Worm (Caenorhabditis elegans) whole organism, late embryonic: ENCODE measurements around the gene ctf-18.

Source experiments
- C08G9.2 ChIP-seq: sonication (generic microtip); optimal IDR thresholded peaks from 2 replicates; lab custom pipeline; 2016; ENCODE audit warnings: mild to moderate bottlenecking, missing genetic modification characterization, moderate library complexity, missing compliant biosample characterization
- C38D4.7 ChIP-seq: fragments of 200-800 bp; sonication (Bioruptor generic); optimal IDR thresholded peaks from 2 replicates; lab custom pipeline; 2018; ENCODE audit warnings: mild to moderate bottlenecking, missing genetic modification characterization, moderate library complexity, missing compliant biosample characterization
- F13H6.1 ChIP-seq: sonication (generic microtip); optimal IDR thresholded peaks from 2 replicates; lab custom pipeline; 2016; ENCODE audit warnings: missing genetic modification characterization, missing compliant biosample characterization
- K02D7.2 ChIP-seq: sonication (generic microtip); optimal IDR thresholded peaks from 2 replicates; lab custom pipeline; 2017; ENCODE audit warnings: mild to moderate bottlenecking, missing genetic modification characterization, missing compliant biosample characterization
- K09A11.1 ChIP-seq: sonication (generic microtip); optimal IDR thresholded peaks from 2 replicates; lab custom pipeline; 2017; ENCODE audit warnings: antibody characterized with exemption, mild to moderate bottlenecking, missing genetic modification characterization, missing compliant biosample characterization; ENCODE audit not compliant: insufficient read depth
- ama-1 ChIP-seq: fragments of 150-350 bp; optimal IDR thresholded peaks from 2 replicates; lab custom pipeline; 2014
- ceh-18 ChIP-seq: sonication (generic microtip); optimal IDR thresholded peaks from 2 replicates; lab custom pipeline; 2016; ENCODE audit warnings: missing genetic modification characterization, missing compliant biosample characterization
- ceh-2 ChIP-seq: sonication (generic microtip); optimal IDR thresholded peaks from 2 replicates; lab custom pipeline; 2016; ENCODE audit warnings: missing genotype, missing genetic modification characterization, missing compliant biosample characterization
- ceh-45 ChIP-seq: fragments of 200-800 bp; sonication (Bioruptor generic); IDR thresholded peaks from 2 replicates; pipeline ENCODE4 v1.3.6; 2022; ENCODE audit warnings: missing genetic modification reagents, missing genetic modification characterization, missing compliant biosample characterization
- ceh-48 ChIP-seq: sonication (generic microtip); optimal IDR thresholded peaks from 2 replicates; lab custom pipeline; 2016; ENCODE audit warnings: missing genetic modification characterization, inconsistent platforms, missing compliant biosample characterization
- dmd-4 ChIP-seq: sonication (generic microtip); optimal IDR thresholded peaks from 2 replicates; lab custom pipeline; 2016; ENCODE audit warnings: borderline replicate concordance, missing genetic modification characterization, missing compliant biosample characterization
- dve-1 ChIP-seq: sonication (generic microtip); optimal IDR thresholded peaks from 2 replicates; lab custom pipeline; 2017; ENCODE audit warnings: antibody characterized with exemption, mild to moderate bottlenecking, missing genetic modification characterization, missing compliant biosample characterization
- elt-2 ChIP-seq: sonication (generic microtip); optimal IDR thresholded peaks from 2 replicates; lab custom pipeline; 2016; ENCODE audit warnings: missing genetic modification reagents, missing genetic modification characterization, missing compliant biosample characterization
- elt-4 ChIP-seq: sonication (generic microtip); optimal IDR thresholded peaks from 2 replicates; lab custom pipeline; 2016; ENCODE audit warnings: missing genetic modification characterization, missing compliant biosample characterization
- fax-1 ChIP-seq: sonication (generic microtip); optimal IDR thresholded peaks from 2 replicates; lab custom pipeline; 2016; ENCODE audit warnings: missing genotype, missing genetic modification characterization, missing compliant biosample characterization
- hlh-13 ChIP-seq: fragments of 200-800 bp; sonication (Bioruptor generic); optimal IDR thresholded peaks from 2 replicates; lab custom pipeline; 2018; ENCODE audit warnings: mild to moderate bottlenecking, missing genetic modification characterization, missing compliant biosample characterization
- hlh-15 ChIP-seq: sonication (generic microtip); optimal IDR thresholded peaks from 2 replicates; lab custom pipeline; 2016; ENCODE audit warnings: missing genetic modification characterization, missing compliant biosample characterization
- hlh-30 ChIP-seq: sonication (generic microtip); optimal IDR thresholded peaks from 2 replicates; lab custom pipeline; 2017; ENCODE audit warnings: antibody characterized with exemption, missing genetic modification characterization, missing compliant biosample characterization; ENCODE audit not compliant: insufficient read depth
- hlh-6 ChIP-seq: sonication (generic microtip); optimal IDR thresholded peaks from 2 replicates; lab custom pipeline; 2016; ENCODE audit warnings: missing genotype, missing genetic modification characterization, missing compliant biosample characterization
- hlh-8 ChIP-seq: sonication (generic microtip); optimal IDR thresholded peaks from 2 replicates; lab custom pipeline; 2016; ENCODE audit warnings: missing genotype, missing genetic modification characterization, missing compliant biosample characterization
- madf-2 ChIP-seq: sonication (generic microtip); optimal IDR thresholded peaks from 2 replicates; lab custom pipeline; 2017; ENCODE audit warnings: missing genetic modification characterization, missing compliant biosample characterization
- mec-3 ChIP-seq: sonication (generic microtip); optimal IDR thresholded peaks from 2 replicates; lab custom pipeline; 2016; ENCODE audit warnings: borderline replicate concordance, missing genetic modification characterization, missing compliant biosample characterization
- nfya-1 ChIP-seq: sonication (generic microtip); optimal IDR thresholded peaks from 2 replicates; lab custom pipeline; 2017; ENCODE audit warnings: missing genetic modification characterization, mild to moderate bottlenecking, missing compliant biosample characterization, antibody characterized with exemption, moderate library complexity
- nhr-11 ChIP-seq: fragments of 150-350 bp; optimal IDR thresholded peaks from 2 replicates; lab custom pipeline; 2014; ENCODE audit warnings: missing biosample characterization, missing genetic modification characterization
- nhr-232 ChIP-seq: sonication (generic microtip); optimal IDR thresholded peaks from 2 replicates; lab custom pipeline; 2016; ENCODE audit warnings: missing genetic modification characterization, missing compliant biosample characterization
- npax-4 ChIP-seq: sonication (generic microtip); optimal IDR thresholded peaks from 2 replicates; lab custom pipeline; 2016; ENCODE audit warnings: missing genetic modification characterization, missing compliant biosample characterization
- odd-2 ChIP-seq: sonication (generic microtip); optimal IDR thresholded peaks from 2 replicates; lab custom pipeline; 2017; ENCODE audit warnings: antibody characterized with exemption, mild to moderate bottlenecking, missing genetic modification characterization, missing compliant biosample characterization
- pax-1 ChIP-seq: fragments of 150-350 bp; optimal IDR thresholded peaks from 2 replicates; lab custom pipeline; 2014; ENCODE audit warnings: missing biosample characterization, missing genetic modification characterization
- pha-2 ChIP-seq: sonication (generic microtip); optimal IDR thresholded peaks from 2 replicates; lab custom pipeline; 2017; ENCODE audit warnings: mild to moderate bottlenecking, missing genetic modification characterization, missing compliant biosample characterization
- pros-1 ChIP-seq: fragments of 150-350 bp; optimal IDR thresholded peaks from 2 replicates; lab custom pipeline; 2014; ENCODE audit warnings: missing biosample characterization, missing genetic modification reagents, missing genetic modification characterization
- ref-2 ChIP-seq: sonication (generic microtip); optimal IDR thresholded peaks from 2 replicates; lab custom pipeline; 2016; ENCODE audit warnings: missing genetic modification characterization, missing compliant biosample characterization
- rnt-1 ChIP-seq: sonication (generic microtip); optimal IDR thresholded peaks from 2 replicates; lab custom pipeline; 2016; ENCODE audit warnings: missing genetic modification characterization, missing compliant biosample characterization
- sox-4 ChIP-seq: sonication (generic microtip); optimal IDR thresholded peaks from 2 replicates; lab custom pipeline; 2017; ENCODE audit warnings: mild to moderate bottlenecking, missing genetic modification characterization, inconsistent platforms, missing compliant biosample characterization
- syd-9 ChIP-seq: sonication (generic microtip); optimal IDR thresholded peaks from 2 replicates; lab custom pipeline; 2016; ENCODE audit warnings: mild to moderate bottlenecking, missing genetic modification characterization, moderate library complexity, missing compliant biosample characterization
- tbx-7 ChIP-seq: sonication (generic microtip); optimal IDR thresholded peaks from 2 replicates; lab custom pipeline; 2016; ENCODE audit warnings: missing genotype, missing genetic modification characterization, missing compliant biosample characterization
- unc-3 ChIP-seq, 2 experiments: fragments of 200-800 bp in 1 of 2; sonication (Bioruptor generic) in 1 of 2; sonication (generic microtip) in 1 of 2; conservative IDR thresholded peaks in 1 of 2; optimal IDR thresholded peaks in 1 of 2; 2 replicates each; pipeline versions ENCODE4 v1.3.6 to Lab custom; 2016 to 2022; ENCODE audit warnings: missing compliant biosample characterization in 2 of 2, missing genetic modification characterization in 2 of 2, missing genetic modification reagents in 1 of 2
- unc-55 ChIP-seq: sonication (generic microtip); optimal IDR thresholded peaks from 2 replicates; lab custom pipeline; 2017; ENCODE audit warnings: missing biosample characterization, missing genetic modification reagents, missing genetic modification characterization
- unc-86 ChIP-seq: sonication (generic microtip); optimal IDR thresholded peaks from 2 replicates; lab custom pipeline; 2016; ENCODE audit warnings: missing genetic modification characterization, missing compliant biosample characterization

ctf-18 gene

DNA sequence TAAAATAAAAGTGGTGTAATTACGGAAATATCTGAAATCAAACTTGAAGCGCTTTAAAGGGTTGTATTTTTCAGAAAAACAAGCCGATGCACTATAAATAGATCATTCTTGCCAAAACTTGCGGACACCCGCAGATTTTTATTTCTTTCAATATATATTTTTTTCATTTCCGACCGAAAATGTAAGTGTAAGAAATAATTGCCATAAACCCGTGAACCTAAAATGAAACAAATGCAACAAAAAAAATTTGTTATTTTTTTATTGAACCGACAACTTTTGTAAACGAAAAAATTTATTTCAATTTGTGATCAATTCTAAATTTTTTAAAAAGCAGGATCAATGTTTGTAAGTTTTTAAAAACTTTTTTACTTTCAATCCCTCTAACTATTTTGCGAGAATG lies 45.6 kb downstream of the ctf-18 start, which contains the start of gene W01B6.6:
W01B6.6 (plus strand) TSS at position 301 of the 400 bp plus-strand sequence.
- TF ChIP-seq sox-4 (no peak), unc-86 (tag; lab: Kevin White, UChicago) (no peak), rnt-1 (tag; lab: Kevin White, UChicago) (no peak), pha-2 (tag; lab: Kevin White, UChicago) (no peak), nfya-1 (no peak), unc-55 (GFP tag; lab: Kevin White, UChicago) (no peak), pros-1 (tag; lab: Kevin White, UChicago) (no peak), C08G9.2 (tag; lab: Kevin White, UChicago) (no peak), madf-2 (tag; lab: Kevin White, UChicago) (no peak), ama-1 (lab: Kevin White, UChicago) (no peak), unc-3 (GFP tag; conservative IDR thresholded peaks at IDR 0.05; lab: Robert Waterston, UW) (no peak), unc-3 (tag; optimal IDR thresholded peaks at IDR 0.05; lab: Kevin White, UChicago) (no peak)

DNA sequence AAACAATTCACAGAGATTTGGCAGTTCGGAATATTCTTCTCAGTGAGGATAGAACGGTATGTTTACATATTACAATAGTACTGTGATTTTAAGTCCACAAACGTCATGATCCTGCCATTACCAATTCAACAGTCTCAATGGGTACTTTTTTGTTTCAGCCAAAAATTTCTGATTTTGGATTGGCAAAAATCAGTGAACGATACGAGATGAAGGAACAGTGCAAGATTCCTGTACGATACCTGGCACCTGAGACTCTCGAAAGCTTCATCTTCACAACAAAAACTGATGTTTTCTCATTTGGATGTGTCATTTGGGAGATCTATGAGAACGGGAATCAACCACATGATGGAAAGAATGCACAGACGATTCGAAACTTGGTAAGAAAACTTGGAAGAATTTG lies 48.4 kb downstream of the ctf-18 start:
- TF ChIP-seq K02D7.2 (tag; lab: Kevin White, UChicago): no peak
- TF ChIP-seq hlh-13 (GFP tag; lab: Kevin White, UChicago): no peak
- TF ChIP-seq F13H6.1: no peak
- TF ChIP-seq elt-2 (tag; lab: Kevin White, UChicago): no peak
- no peak for TF ChIP-seq ceh-2 (tag; lab: Kevin White, UChicago)
- no peak for TF ChIP-seq pros-1 (tag; lab: Kevin White, UChicago)
- TF ChIP-seq elt-4: no peak
- no peak for TF ChIP-seq mec-3
- TF ChIP-seq odd-2 (tag; lab: Kevin White, UChicago): no peak
- TF ChIP-seq dmd-4 (tag; lab: Kevin White, UChicago): no peak
- TF ChIP-seq unc-55 (GFP tag; lab: Kevin White, UChicago): no peak
- no peak for TF ChIP-seq pha-2 (tag; lab: Kevin White, UChicago)
- no peak for TF ChIP-seq nhr-232 (tag; lab: Kevin White, UChicago)
- no peak for TF ChIP-seq syd-9
- TF ChIP-seq madf-2 (tag; lab: Kevin White, UChicago): no peak
- TF ChIP-seq hlh-30 (tag; lab: Kevin White, UChicago): no peak
- TF ChIP-seq nhr-11: no peak
- TF ChIP-seq, all 69 proteins: peak for 0

DNA sequence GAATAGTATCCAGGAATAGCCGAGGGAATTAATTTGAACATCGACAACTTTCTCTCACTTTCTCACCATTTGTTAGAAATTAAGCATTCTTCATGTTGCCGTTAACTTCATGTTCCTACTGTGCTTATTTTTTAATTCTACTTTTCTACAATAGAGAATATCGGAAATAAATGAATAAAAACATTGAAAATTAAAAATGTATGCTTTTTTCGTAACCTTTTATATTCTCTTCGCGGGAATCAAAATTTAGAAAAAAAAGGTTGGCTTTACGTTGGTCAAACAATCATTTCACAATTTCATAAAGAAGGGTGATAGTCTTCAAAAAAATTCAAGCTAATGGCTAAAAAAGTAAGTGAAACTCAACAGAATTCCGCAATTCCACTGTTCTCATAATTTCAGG lies 50.5 kb downstream of the ctf-18 start, which contains the start of gene W01B6.5:
W01B6.5 (plus strand) TSS at position 301 of the 400 bp plus-strand sequence.
- TF ChIP-seq K09A11.1 (no peak), pros-1 (tag; lab: Kevin White, UChicago) (no peak), nhr-11 (no peak), K02D7.2 (tag; lab: Kevin White, UChicago) (no peak), pax-1 (no peak), dve-1 (no peak), tbx-7 (tag; lab: Kevin White, UChicago) (no peak), ceh-18 (no peak), C38D4.7 (GFP tag; lab: Kevin White, UChicago) (no peak), hlh-6 (tag; lab: Kevin White, UChicago) (no peak), fax-1 (tag; lab: Kevin White, UChicago) (no peak)
- TF ChIP-seq, all 69 proteins: peak for 0

DNA sequence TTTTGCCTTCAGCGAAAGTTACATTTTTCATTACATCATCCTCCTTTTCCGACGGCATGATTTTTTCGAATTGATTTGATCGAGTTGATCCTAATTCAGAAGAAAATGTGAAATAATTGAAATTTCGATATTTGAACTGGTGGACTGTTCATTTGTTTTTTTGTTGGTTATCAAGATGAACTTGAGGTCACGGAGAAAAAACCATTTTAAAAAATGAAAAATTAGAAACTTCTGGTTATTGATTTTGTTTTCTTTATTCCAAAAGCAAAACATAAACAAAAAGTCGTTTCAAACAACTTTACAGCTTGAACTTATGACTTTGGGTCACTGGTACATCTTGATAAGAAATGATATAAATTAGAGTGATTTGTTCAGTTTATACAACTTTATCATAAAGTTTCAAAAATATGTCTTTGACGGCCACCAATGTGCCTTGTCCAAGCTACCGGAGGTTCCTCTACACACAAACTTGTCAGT lies 51.4 kb downstream of the ctf-18 start, which contains the start of the genes ttbk-4 and W01B6.4:
ttbk-4 (minus strand) TSS at position 101 of the 477 bp plus-strand sequence.
W01B6.4 (plus strand) TSS at position 427 of the 477 bp plus-strand sequence.
- TF ChIP-seq npax-4 (tag; lab: Kevin White, UChicago): no peak
- TF ChIP-seq nfya-1: no peak
- no peak for TF ChIP-seq ceh-45 (GFP tag; lab: Robert Waterston, UW)
- TF ChIP-seq F13H6.1: no peak
- TF ChIP-seq hlh-6 (tag; lab: Kevin White, UChicago): no peak
- no peak for TF ChIP-seq K09A11.1
- no peak for TF ChIP-seq hlh-15 (tag; lab: Kevin White, UChicago)
- no peak for TF ChIP-seq ref-2 (tag; lab: Kevin White, UChicago)
- TF ChIP-seq ceh-48: no peak
- no peak for TF ChIP-seq hlh-8 (tag; lab: Kevin White, UChicago)
- TF ChIP-seq, all 69 proteins: peak for 0
